Worm (Caenorhabditis elegans) whole organism, late embryonic: ENCODE data around the gene snn-1.
A peak's percentile ranks its signal among the peaks of the same experiment; 100 is the strongest.
"Not testable (repeated sequence)": the region's sequence is repeated elsewhere in the genome, so short reads cannot be mapped to it uniquely, and the experiment has no call there.

Experiments used
- C08G9.2 ChIP-seq: sonication (generic microtip); optimal IDR thresholded peaks from 2 replicates; lab custom pipeline; 2016; ENCODE audit warnings: mild to moderate bottlenecking, missing genetic modification characterization, moderate library complexity, missing compliant biosample characterization
- ceh-14 ChIP-seq: sonication (generic microtip); optimal IDR thresholded peaks from 2 replicates; lab custom pipeline; 2016; ENCODE audit warnings: missing genotype, missing genetic modification characterization, missing compliant biosample characterization
- ceh-19 ChIP-seq: fragments of 200-800 bp; sonication (Bioruptor generic); optimal IDR thresholded peaks from 2 replicates; lab custom pipeline; 2018; ENCODE audit warnings: mild to moderate bottlenecking, missing genetic modification characterization, missing compliant biosample characterization
- ceh-24 ChIP-seq: sonication (generic microtip); optimal IDR thresholded peaks from 2 replicates; lab custom pipeline; 2016; ENCODE audit warnings: mild to moderate bottlenecking, missing genetic modification characterization, missing compliant biosample characterization
- ceh-30 ChIP-seq: fragments of 150-350 bp; optimal IDR thresholded peaks from 2 replicates; lab custom pipeline; 2014; ENCODE audit warnings: missing biosample characterization, missing genetic modification characterization
- ceh-31 ChIP-seq: sonication (generic microtip); optimal IDR thresholded peaks from 2 replicates; lab custom pipeline; 2016; ENCODE audit warnings: missing genetic modification characterization, missing compliant biosample characterization
- ceh-45 ChIP-seq: fragments of 200-800 bp; sonication (Bioruptor generic); IDR thresholded peaks from 2 replicates; pipeline ENCODE4 v1.3.6; 2022; ENCODE audit warnings: missing genetic modification reagents, missing genetic modification characterization, missing compliant biosample characterization
- ceh-48 ChIP-seq: sonication (generic microtip); optimal IDR thresholded peaks from 2 replicates; lab custom pipeline; 2016; ENCODE audit warnings: missing genetic modification characterization, inconsistent platforms, missing compliant biosample characterization
- ceh-6 ChIP-seq: fragments of 200-800 bp; sonication (Bioruptor generic); optimal IDR thresholded peaks from 2 replicates; lab custom pipeline; 2018; ENCODE audit warnings: mild to moderate bottlenecking, missing genetic modification characterization, missing compliant biosample characterization
- che-1 ChIP-seq: sonication (generic microtip); optimal IDR thresholded peaks from 2 replicates; lab custom pipeline; 2016; ENCODE audit warnings: mild to moderate bottlenecking, missing genetic modification characterization, missing compliant biosample characterization
- elt-2 ChIP-seq: sonication (generic microtip); optimal IDR thresholded peaks from 2 replicates; lab custom pipeline; 2016; ENCODE audit warnings: missing genetic modification reagents, missing genetic modification characterization, missing compliant biosample characterization
- elt-4 ChIP-seq: sonication (generic microtip); optimal IDR thresholded peaks from 2 replicates; lab custom pipeline; 2016; ENCODE audit warnings: missing genetic modification characterization, missing compliant biosample characterization
- eyg-1 ChIP-seq: sonication (generic microtip); optimal IDR thresholded peaks from 2 replicates; lab custom pipeline; 2016; ENCODE audit warnings: missing genotype, missing genetic modification characterization, missing compliant biosample characterization
- fax-1 ChIP-seq: sonication (generic microtip); optimal IDR thresholded peaks from 2 replicates; lab custom pipeline; 2016; ENCODE audit warnings: missing genotype, missing genetic modification characterization, missing compliant biosample characterization
- fkh-10 ChIP-seq: fragments of 150-350 bp; optimal IDR thresholded peaks from 2 replicates; lab custom pipeline; 2014; ENCODE audit warnings: missing biosample characterization, missing genetic modification reagents, missing genetic modification characterization
- gmeb-2 ChIP-seq: sonication (generic microtip); optimal IDR thresholded peaks from 2 replicates; lab custom pipeline; 2016; ENCODE audit warnings: missing genetic modification characterization, inconsistent platforms, missing compliant biosample characterization
- hlh-30 ChIP-seq: sonication (generic microtip); optimal IDR thresholded peaks from 2 replicates; lab custom pipeline; 2017; ENCODE audit warnings: antibody characterized with exemption, missing genetic modification characterization, missing compliant biosample characterization; ENCODE audit not compliant: insufficient read depth
- lin-11 ChIP-seq: fragments of 200-800 bp; sonication (Bioruptor generic); optimal IDR thresholded peaks from 2 replicates; lab custom pipeline; 2018; ENCODE audit warnings: mild to moderate bottlenecking, missing genetic modification characterization, missing compliant biosample characterization
- madf-2 ChIP-seq: sonication (generic microtip); optimal IDR thresholded peaks from 2 replicates; lab custom pipeline; 2017; ENCODE audit warnings: missing genetic modification characterization, missing compliant biosample characterization
- nfya-1 ChIP-seq: sonication (generic microtip); optimal IDR thresholded peaks from 2 replicates; lab custom pipeline; 2017; ENCODE audit warnings: missing genetic modification characterization, mild to moderate bottlenecking, missing compliant biosample characterization, antibody characterized with exemption, moderate library complexity
- npax-4 ChIP-seq: sonication (generic microtip); optimal IDR thresholded peaks from 2 replicates; lab custom pipeline; 2016; ENCODE audit warnings: missing genetic modification characterization, missing compliant biosample characterization
- pag-3 ChIP-seq: sonication (generic microtip); optimal IDR thresholded peaks from 2 replicates; lab custom pipeline; 2016; ENCODE audit warnings: missing compliant biosample characterization, missing genetic modification characterization, borderline replicate concordance
- pat-9 ChIP-seq: fragments of 200-800 bp; sonication (Bioruptor generic); optimal IDR thresholded peaks from 2 replicates; lab custom pipeline; 2018; ENCODE audit warnings: mild to moderate bottlenecking, missing genetic modification characterization, moderate library complexity, missing compliant biosample characterization
- ref-2 ChIP-seq: sonication (generic microtip); optimal IDR thresholded peaks from 2 replicates; lab custom pipeline; 2016; ENCODE audit warnings: missing genetic modification characterization, missing compliant biosample characterization
- sdc-2 ChIP-seq: sonication (generic microtip); optimal IDR thresholded peaks from 2 replicates; lab custom pipeline; 2016; ENCODE audit warnings: missing genotype, missing genetic modification characterization, missing compliant biosample characterization
- sox-2 ChIP-seq: fragments of 200-800 bp; sonication (Bioruptor generic); IDR thresholded peaks from 2 replicates; pipeline ENCODE4 v1.3.6; 2022; ENCODE audit warnings: missing genetic modification reagents, missing genetic modification characterization, missing compliant biosample characterization
- sox-4 ChIP-seq: sonication (generic microtip); optimal IDR thresholded peaks from 2 replicates; lab custom pipeline; 2017; ENCODE audit warnings: mild to moderate bottlenecking, missing genetic modification characterization, inconsistent platforms, missing compliant biosample characterization
- syd-9 ChIP-seq: sonication (generic microtip); optimal IDR thresholded peaks from 2 replicates; lab custom pipeline; 2016; ENCODE audit warnings: mild to moderate bottlenecking, missing genetic modification characterization, moderate library complexity, missing compliant biosample characterization
- unc-3 ChIP-seq, 2 experiments: fragments of 200-800 bp in 1 of 2; sonication (Bioruptor generic) in 1 of 2; sonication (generic microtip) in 1 of 2; conservative IDR thresholded peaks in 1 of 2; optimal IDR thresholded peaks in 1 of 2; 2 replicates each; pipeline versions ENCODE4 v1.3.6 to Lab custom; 2016 to 2022; ENCODE audit warnings: missing compliant biosample characterization in 2 of 2, missing genetic modification characterization in 2 of 2, missing genetic modification reagents in 1 of 2
- unc-42 ChIP-seq: sonication (generic microtip); optimal IDR thresholded peaks from 2 replicates; lab custom pipeline; 2016; ENCODE audit warnings: missing genotype, missing genetic modification characterization, missing compliant biosample characterization
- unc-86 ChIP-seq: sonication (generic microtip); optimal IDR thresholded peaks from 2 replicates; lab custom pipeline; 2016; ENCODE audit warnings: missing genetic modification characterization, missing compliant biosample characterization

The snn-1 gene

ce11 chrIV:1834972-1835371 is 20.1 kb upstream of the snn-1 start:
- no peak for TF ChIP-seq pag-3 (tag; lab: Kevin White, UChicago)

ce11 chrIV:1834242-1834641 is 19.3 kb upstream of the snn-1 start, which contains the start of gene ccm-2:
ccm-2 (plus strand) TSS chrIV:1834628.
- TF ChIP-seq elt-2 (tag; lab: Kevin White, UChicago) (peak; percentile 35), fkh-10 (GFP tag; lab: Kevin White, UChicago) (no peak)

- TF ChIP-seq pag-3 (tag; lab: Kevin White, UChicago) (no peak), unc-86 (tag; lab: Kevin White, UChicago) (no peak), nfya-1 (tag; lab: Kevin White, UChicago) (no peak), sox-4 (tag; lab: Kevin White, UChicago) (no peak), ceh-48 (tag; lab: Kevin White, UChicago) (no peak), sdc-2 (no peak), madf-2 (tag; lab: Kevin White, UChicago) (no peak), lin-11 (tag; lab: Kevin White, UChicago) (no peak), C08G9.2 (tag; lab: Kevin White, UChicago) (no peak), fax-1 (tag; lab: Kevin White, UChicago) (no peak), gmeb-2 (tag; lab: Kevin White, UChicago) (no peak), unc-42 (no peak), ceh-30 (no peak)
Measured at ce11 chrIV:1833115-1833514, 18.2 kb upstream of the snn-1 start.

- TF ChIP-seq sox-2 (GFP tag; lab: Robert Waterston, UW) (peak; percentile 78), ceh-45 (GFP tag; lab: Robert Waterston, UW) (peak; percentile 92), unc-3 (GFP tag; conservative IDR thresholded peaks at IDR 0.05; lab: Robert Waterston, UW) (peak; percentile 89)
- not testable (repeated sequence) for TF ChIP-seq unc-3 (tag; optimal IDR thresholded peaks at IDR 0.05; lab: Kevin White, UChicago)
Measured at ce11 chrIV:1831174-1831573, 16.3 kb upstream of the snn-1 start.

ce11 chrIV:1827362-1827761 is 12.4 kb upstream of the snn-1 start:
- no peak for TF ChIP-seq npax-4 (tag; lab: Kevin White, UChicago)
- no peak for TF ChIP-seq ceh-6 (GFP tag; lab: Kevin White, UChicago)
- TF ChIP-seq elt-4 (tag; lab: Kevin White, UChicago), result no peak
- no peak for TF ChIP-seq eyg-1 (tag; lab: Kevin White, UChicago)
- TF ChIP-seq che-1, result no peak
- TF ChIP-seq ceh-45 (GFP tag; lab: Robert Waterston, UW), result no peak
- TF ChIP-seq fkh-10 (GFP tag; lab: Kevin White, UChicago), result no peak

DNA sequence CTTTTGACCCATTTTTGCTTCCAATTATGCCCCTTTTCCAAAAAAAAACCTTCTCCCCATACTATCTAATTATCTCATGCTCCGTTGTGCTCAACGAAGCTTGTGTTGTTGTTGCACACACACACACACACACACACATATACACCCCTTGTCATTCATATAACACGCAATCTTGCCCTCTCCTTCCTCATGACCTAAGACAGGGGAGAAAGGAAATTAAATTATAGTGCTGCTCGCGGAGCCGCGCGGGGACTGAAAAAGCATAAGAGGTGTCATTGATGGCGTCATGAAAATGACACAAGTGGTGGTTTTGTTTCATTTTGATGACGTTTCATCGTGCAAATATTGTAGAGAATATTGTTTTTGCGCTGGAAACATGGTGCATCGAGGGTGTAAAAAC is 11.8 kb upstream of the snn-1 start:
- TF ChIP-seq ceh-19 (GFP tag; lab: Kevin White, UChicago) (no peak), unc-42 (peak; percentile 95), madf-2 (tag; lab: Kevin White, UChicago) (no peak), ceh-24 (tag; lab: Kevin White, UChicago) (no peak), ceh-14 (tag; lab: Kevin White, UChicago) (peak; percentile 29), elt-4 (tag; lab: Kevin White, UChicago) (no peak), eyg-1 (tag; lab: Kevin White, UChicago) (no peak), ref-2 (tag; lab: Kevin White, UChicago) (peak; percentile 6), pat-9 (tag; lab: Kevin White, UChicago) (no peak), hlh-30 (no peak), ceh-30 (no peak), ceh-31 (peak; percentile 4), syd-9 (tag; lab: Kevin White, UChicago) (no peak)
